Fruit fly (Drosophila melanogaster) S2 (cell line): ENCODE data around the gene CG12986.

ENCODE experiments used
- CG8478 ChIP-seq: fragments of >200 bp; optimal IDR thresholded peaks from 2 replicates; lab custom pipeline; 2018
- CTCF ChIP-seq, 2 experiments: fragments of >200 bp; optimal IDR thresholded peaks; 2 replicates each; lab custom pipeline; 2018

dm6 chrX:17856458-17857277, 37.2 kb upstream of the CG12986 start, which contains the start of gene Srx:
- no peak for TF ChIP-seq CTCF (optimal IDR thresholded peaks at IDR 0.05; lab: Kevin White, UChicago)
- no peak for TF ChIP-seq CG8478 (lab: Kevin White, UChicago)
